Worm (Caenorhabditis elegans) whole organism, mixed stage, embryonic: ENCODE measurements around the gene pigw-1.

Experiments used
- ces-1 ChIP-seq: fragments of 150-350 bp; optimal IDR thresholded peaks from 2 replicates; lab custom pipeline; 2014; ENCODE audit warnings: missing biosample characterization, missing genetic modification reagents, missing genetic modification characterization
- elt-1 ChIP-seq: sonication (generic microtip); optimal IDR thresholded peaks from 2 replicates; lab custom pipeline; 2017; ENCODE audit warnings: missing genetic modification characterization, mild to moderate bottlenecking, missing compliant biosample characterization, antibody characterized with exemption, moderate library complexity, borderline replicate concordance; ENCODE audit not compliant: insufficient read depth
- ham-2 ChIP-seq: fragments of 200-800 bp; sonication (Bioruptor generic); optimal IDR thresholded peaks from 2 replicates; lab custom pipeline; 2018; ENCODE audit warnings: mild to moderate bottlenecking, missing genetic modification characterization, missing compliant biosample characterization
- lin-13 ChIP-seq: fragments of 150-350 bp; optimal IDR thresholded peaks from 2 replicates; lab custom pipeline; 2014; ENCODE audit warnings: missing biosample characterization, missing genetic modification characterization
- nhr-76 ChIP-seq: sonication (generic microtip); optimal IDR thresholded peaks from 2 replicates; lab custom pipeline; 2017; ENCODE audit warnings: missing biosample characterization, missing genetic modification characterization
- pha-4 ChIP-seq: fragments of 150-350 bp; optimal IDR thresholded peaks from 2 replicates; lab custom pipeline; 2018; ENCODE audit warnings: missing biosample characterization, missing genetic modification reagents, missing genetic modification characterization
- unc-39 ChIP-seq: fragments of 150-350 bp; optimal IDR thresholded peaks from 2 replicates; lab custom pipeline; 2014; ENCODE audit warnings: missing biosample characterization, missing genetic modification characterization

DNA sequence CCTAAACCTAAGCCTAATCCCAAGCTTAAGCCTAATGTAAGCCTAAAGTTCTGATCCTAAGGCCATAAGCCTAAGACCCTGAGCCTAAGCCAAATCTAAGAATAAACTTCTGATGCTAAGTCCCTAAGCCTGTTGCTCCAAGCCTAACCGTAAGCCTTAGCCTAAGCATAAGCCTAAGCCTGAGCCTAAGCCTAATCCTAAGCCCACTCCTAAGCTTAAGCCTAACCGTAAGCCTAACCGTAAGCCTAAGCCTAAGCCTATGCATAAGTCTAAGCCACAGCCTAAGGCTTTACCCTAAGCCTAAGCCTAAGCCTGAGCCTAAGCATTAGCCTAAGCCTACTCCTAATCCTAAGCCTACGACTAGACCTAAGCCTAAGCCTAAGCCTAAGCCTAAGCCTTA lies 25.4 kb downstream of the pigw-1 start:
- TF ChIP-seq ham-2 (GFP tag; lab: Kevin White, UChicago) (peak; percentile 32), pha-4 (tag; lab: Kevin White, UChicago) (no peak), lin-13 (tag; lab: Kevin White, UChicago) (no peak), elt-1 (tag; lab: Kevin White, UChicago) (no peak), unc-39 (no peak), nhr-76 (tag; lab: Kevin White, UChicago) (no peak), ces-1 (GFP tag; lab: Kevin White, UChicago) (no peak)
